Worm (Caenorhabditis elegans) whole organism, L2 larva: ENCODE data around the gene gar-1.

Experiments used
- F13H6.1 ChIP-seq: sonication (generic microtip); optimal IDR thresholded peaks from 2 replicates; lab custom pipeline; 2016; ENCODE audit warnings: missing genetic modification characterization, missing compliant biosample characterization
- R02D3.7 ChIP-seq: fragments of 150-350 bp; optimal IDR thresholded peaks from 2 replicates; lab custom pipeline; 2014; ENCODE audit warnings: missing biosample characterization, missing genetic modification characterization
- Y55F3AM.14 ChIP-seq: fragments of 200-800 bp; sonication (Bioruptor generic); optimal IDR thresholded peaks from 2 replicates; lab custom pipeline; 2018; ENCODE audit warnings: mild to moderate bottlenecking, missing genetic modification characterization, missing compliant biosample characterization
- alr-1 ChIP-seq: fragments of 150-350 bp; optimal IDR thresholded peaks from 2 replicates; lab custom pipeline; 2014; ENCODE audit warnings: missing biosample characterization, missing genetic modification characterization
- aly-2 ChIP-seq: fragments of 150-350 bp; optimal IDR thresholded peaks from 2 replicates; lab custom pipeline; 2014; ENCODE audit warnings: missing biosample characterization, missing genetic modification characterization
- ama-1 ChIP-seq: fragments of 150-350 bp; optimal IDR thresholded peaks from 2 replicates; lab custom pipeline; 2018; ENCODE audit warnings: inconsistent platforms
- ceh-16 ChIP-seq: fragments of 150-350 bp; optimal IDR thresholded peaks from 2 replicates; lab custom pipeline; 2014; ENCODE audit warnings: missing biosample characterization, missing genetic modification characterization
- dmd-4 ChIP-seq: sonication (generic microtip); optimal IDR thresholded peaks from 2 replicates; lab custom pipeline; 2017; ENCODE audit warnings: missing biosample characterization, missing genetic modification characterization
- elt-1 ChIP-seq: fragments of 150-350 bp; optimal IDR thresholded peaks from 2 replicates; lab custom pipeline; 2014; ENCODE audit warnings: missing biosample characterization, missing genetic modification characterization
- fos-1 ChIP-seq: fragments of 150-350 bp; optimal IDR thresholded peaks from 2 replicates; lab custom pipeline; 2014; ENCODE audit warnings: missing biosample characterization, missing genetic modification characterization
- gmeb-1 ChIP-seq: fragments of 150-350 bp; optimal IDR thresholded peaks from 2 replicates; lab custom pipeline; 2014; ENCODE audit warnings: missing biosample characterization, missing genetic modification characterization
- mab-5 ChIP-seq: fragments of 150-350 bp; optimal IDR thresholded peaks from 2 replicates; lab custom pipeline; 2014; ENCODE audit warnings: missing biosample characterization, missing genetic modification characterization
- nhr-129 ChIP-seq: fragments of 150-350 bp; optimal IDR thresholded peaks from 2 replicates; lab custom pipeline; 2014; ENCODE audit warnings: missing biosample characterization, missing genetic modification characterization
- nhr-23 ChIP-seq: fragments of 150-350 bp; optimal IDR thresholded peaks from 2 replicates; lab custom pipeline; 2014; ENCODE audit warnings: missing biosample characterization, missing genetic modification reagents, missing genetic modification characterization
- nhr-77 ChIP-seq: fragments of 150-350 bp; optimal IDR thresholded peaks from 2 replicates; lab custom pipeline; 2014; ENCODE audit warnings: missing biosample characterization, missing genetic modification characterization
- sma-9 ChIP-seq, 2 experiments: fragments of 150-350 bp in 1 of 2; sonication (generic microtip) in 1 of 2; optimal IDR thresholded peaks; 2 replicates each; lab custom pipeline; 2014 to 2016; ENCODE audit warnings: missing genetic modification characterization in 2 of 2, mild to moderate bottlenecking in 1 of 2, missing biosample characterization in 1 of 2, missing compliant biosample characterization in 1 of 2, missing genetic modification reagents in 1 of 2, moderate library complexity in 1 of 2
- unc-39 ChIP-seq: fragments of 150-350 bp; optimal IDR thresholded peaks from 2 replicates; lab custom pipeline; 2014; ENCODE audit warnings: missing biosample characterization, missing genetic modification characterization
- zag-1 ChIP-seq: fragments of 150-350 bp; optimal IDR thresholded peaks from 2 replicates; lab custom pipeline; 2014; ENCODE audit warnings: missing biosample characterization, missing genetic modification characterization
- ztf-4 ChIP-seq: fragments of 150-350 bp; optimal IDR thresholded peaks from 2 replicates; lab custom pipeline; 2014; ENCODE audit warnings: missing biosample characterization, missing genetic modification characterization

Gene gar-1

ce11 chrX:6430510-6430909 is 54.2 kb downstream of the gar-1 start, which contains the start of gene ctsa-2:
ctsa-2 (minus strand) TSS chrX:6430610.
- TF ChIP-seq F13H6.1, result no peak
- TF ChIP-seq alr-1, result no peak
- TF ChIP-seq fos-1 (tag; lab: Kevin White, UChicago), result peak; percentile 7
- no peak for TF ChIP-seq nhr-23
- TF ChIP-seq ama-1, result no peak

DNA sequence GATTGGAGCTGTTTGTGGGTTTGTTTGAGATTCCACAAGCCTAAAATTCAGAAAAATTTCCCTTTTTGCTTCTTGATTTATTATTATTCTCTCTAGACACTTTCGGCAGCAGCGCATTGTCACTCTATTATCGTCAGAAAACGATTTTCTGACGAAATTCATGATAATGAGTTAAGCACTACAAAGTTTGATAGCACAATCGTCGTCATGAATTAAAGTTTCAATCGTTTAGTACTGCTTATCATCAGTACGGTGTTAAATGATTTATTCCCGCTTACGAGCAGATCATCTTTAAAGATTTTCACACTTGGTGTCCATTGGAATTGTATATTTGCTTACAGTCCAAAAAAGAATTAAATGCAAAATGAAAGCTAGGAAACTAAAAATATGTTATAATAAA is 55.1 kb downstream of the gar-1 start:
- TF ChIP-seq ztf-4 (tag; lab: Kevin White, UChicago) (no peak), Y55F3AM.14 (GFP tag; lab: Kevin White, UChicago) (no peak), fos-1 (tag; lab: Kevin White, UChicago) (peak; percentile 62), unc-39 (tag; lab: Kevin White, UChicago) (no peak), nhr-77 (no peak), dmd-4 (tag; lab: Kevin White, UChicago) (no peak), ceh-16 (tag; lab: Kevin White, UChicago) (no peak), mab-5 (tag; lab: Kevin White, UChicago) (no peak), elt-1 (no peak), gmeb-1 (tag; lab: Kevin White, UChicago) (no peak), R02D3.7 (tag; lab: Kevin White, UChicago) (no peak), nhr-129 (no peak), sma-9 (GFP tag; optimal IDR thresholded peaks at IDR 0.05; lab: Kevin White, UChicago) (peak; percentile 17), sma-9 (tag; optimal IDR thresholded peaks at IDR 0.05; lab: Kevin White, UChicago) (no peak), ama-1 (no peak), zag-1 (tag; lab: Kevin White, UChicago) (no peak), aly-2 (tag; lab: Kevin White, UChicago) (no peak)
- TF ChIP-seq, all 48 proteins: peak for 2
